Fruit fly (Drosophila melanogaster) whole organism, embryonic: Measurements from ENCODE around the gene CG1416.

Experiments used
- CG10431 ChIP-seq: fragments of 200-800 bp; sonication (Bioruptor generic); optimal IDR thresholded peaks from 3 replicates; lab custom pipeline; 2018; ENCODE audit warnings: missing biosample characterization, mild to moderate bottlenecking, missing genetic modification characterization
- CG13894 ChIP-seq: fragments of 200-800 bp; sonication (Bioruptor generic); optimal IDR thresholded peaks from 3 replicates; lab custom pipeline; 2018; ENCODE audit warnings: missing biosample characterization, mild to moderate bottlenecking, missing genetic modification characterization, moderate library complexity
- CG2199 ChIP-seq: fragments of 200-800 bp; sonication (Bioruptor generic); IDR thresholded peaks from 3 replicates; pipeline ENCODE4 v1.3.6; 2022; ENCODE audit warnings: missing biosample characterization, missing genetic modification characterization
- Ets65A ChIP-seq: fragments of 200-800 bp; sonication (Bioruptor generic); peaks from one replicate; lab custom pipeline; 2016; ENCODE audit warnings: missing biosample characterization, missing genetic modification characterization
- abd-A ChIP-seq: fragments of 200-800 bp; sonication (Bioruptor generic); optimal IDR thresholded peaks from 3 replicates; lab custom pipeline; 2019; ENCODE audit warnings: missing biosample characterization, mild to moderate bottlenecking, missing genetic modification characterization, moderate library complexity
- sens-2 ChIP-seq: fragments of 200-800 bp; sonication (Bioruptor generic); IDR thresholded peaks from 2 replicates; pipeline ENCODE4 v1.3.6; 2022; ENCODE audit warnings: missing biosample characterization, missing genetic modification characterization
- twi ChIP-seq: fragments of 200-800 bp; optimal IDR thresholded peaks from 2 replicates; lab custom pipeline; 2019; ENCODE audit warnings: missing biosample characterization, mild to moderate bottlenecking, missing genetic modification characterization, moderate library complexity

CG1416 gene

DNA sequence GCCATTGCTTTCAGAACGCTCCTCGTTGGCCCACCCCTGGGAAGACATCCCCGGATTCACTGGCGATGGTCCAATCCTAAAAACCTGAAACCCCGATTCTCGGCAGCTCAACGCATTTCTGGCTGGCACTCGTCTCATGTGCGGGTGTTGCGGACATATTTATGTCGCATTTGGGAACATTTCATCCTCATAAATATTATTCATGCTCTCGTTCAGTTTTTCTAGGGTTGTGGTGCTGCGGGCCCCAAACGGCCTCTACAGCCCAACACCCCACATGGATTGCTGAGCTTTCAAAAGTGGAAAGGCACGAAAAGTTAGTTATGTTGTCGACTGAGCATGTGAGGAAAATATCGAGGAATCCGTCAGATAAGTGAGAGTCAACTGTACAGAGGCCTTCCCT is 49.1 kb downstream of the CG1416 start:
- TF ChIP-seq abd-A (tag; lab: Kevin White, UChicago): peak; percentile 42
- no peak for TF ChIP-seq CG10431 (GFP tag; lab: Kevin White, UChicago)
- TF ChIP-seq CG2199 (GFP tag; lab: Robert Waterston, UW): 0 out of 3 replicates have a peak, but pooled peaks have one; percentile 56
- peak; percentile 71 for TF ChIP-seq CG13894 (tag; lab: Kevin White, UChicago)

DNA sequence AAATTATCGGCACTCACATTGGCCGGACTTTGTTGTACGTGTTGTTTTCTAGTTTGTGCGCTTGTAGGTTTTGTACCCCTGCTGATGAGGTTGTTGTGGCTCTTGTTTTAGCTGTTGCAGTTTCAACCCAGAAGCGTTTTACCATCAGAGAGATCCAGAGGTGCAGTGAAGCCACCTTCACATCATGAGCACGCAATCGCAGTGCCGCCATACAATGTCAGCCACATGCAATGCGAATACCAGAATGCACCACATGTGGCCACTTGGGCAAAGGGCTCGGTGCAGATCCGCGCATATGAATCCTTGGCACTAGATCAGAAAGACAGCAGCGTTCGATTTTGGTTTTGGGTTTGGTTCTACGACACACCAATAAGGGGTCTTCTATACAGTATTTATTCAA is 52.3 kb downstream of the CG1416 start:
- TF ChIP-seq Ets65A: peak; percentile 58
- no peak for TF ChIP-seq sens-2 (GFP tag; lab: Robert Waterston, UW)
- TF ChIP-seq twi (tag; lab: Kevin White, UChicago): peak; percentile 69
